Worm (Caenorhabditis elegans): ENCODE results near the gene spd-3.
A peak's percentile ranks its signal among the peaks of the same experiment; 100 is the strongest.

DNA sequence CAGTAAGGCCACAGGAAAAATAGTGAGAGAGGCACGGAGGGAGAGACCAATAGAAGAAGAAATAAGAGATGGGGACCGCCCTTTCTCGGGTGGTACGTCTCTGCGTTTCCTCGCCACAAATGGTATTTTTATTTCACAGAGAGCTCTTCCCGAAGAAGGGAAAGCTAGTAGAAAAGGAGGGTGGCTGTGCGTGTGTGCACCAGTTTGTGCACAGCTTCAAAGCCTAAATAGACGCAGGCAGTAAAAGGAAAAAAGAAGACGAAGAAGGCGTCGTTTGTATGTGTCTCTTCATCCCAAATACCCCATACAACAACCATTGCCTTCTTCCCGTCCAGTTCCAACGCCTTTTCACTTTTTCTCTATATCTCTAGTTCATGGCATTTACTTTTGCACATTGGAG, 47.2 kb downstream of the spd-3 start:
- TF ChIP-seq snpc-4 (tag; optimal IDR thresholded peaks at IDR 0.05), result peak; percentile 5
- TF ChIP-seq ama-1 (optimal IDR thresholded peaks at IDR 0.05), result no peak
- no peak for TF ChIP-seq dmd-4 (tag; optimal IDR thresholded peaks at IDR 0.05)
- TF ChIP-seq sma-3 (GFP tag; optimal IDR thresholded peaks at IDR 0.05), result no peak
- TF ChIP-seq zag-1 (tag; optimal IDR thresholded peaks at IDR 0.05), result peak; percentile 78
- TF ChIP-seq peb-1 (tag; optimal IDR thresholded peaks at IDR 0.05), result no peak
- no peak for TF ChIP-seq nhr-11 (tag; optimal IDR thresholded peaks at IDR 0.05)
- TF ChIP-seq skn-1 (tag; optimal IDR thresholded peaks at IDR 0.05), result no peak
- TF ChIP-seq ztf-11 (tag; optimal IDR thresholded peaks at IDR 0.05), result no peak
- no peak for TF ChIP-seq lin-39 (tag; optimal IDR thresholded peaks at IDR 0.05)
- no peak for TF ChIP-seq fos-1 (tag; optimal IDR thresholded peaks at IDR 0.05)
- TF ChIP-seq lin-13 (GFP tag; optimal IDR thresholded peaks at IDR 0.05), result peak; percentile 53

Measured in whole organism, L2 larva.